Worm (Caenorhabditis elegans): ENCODE results near the gene F41E6.7.

DNA sequence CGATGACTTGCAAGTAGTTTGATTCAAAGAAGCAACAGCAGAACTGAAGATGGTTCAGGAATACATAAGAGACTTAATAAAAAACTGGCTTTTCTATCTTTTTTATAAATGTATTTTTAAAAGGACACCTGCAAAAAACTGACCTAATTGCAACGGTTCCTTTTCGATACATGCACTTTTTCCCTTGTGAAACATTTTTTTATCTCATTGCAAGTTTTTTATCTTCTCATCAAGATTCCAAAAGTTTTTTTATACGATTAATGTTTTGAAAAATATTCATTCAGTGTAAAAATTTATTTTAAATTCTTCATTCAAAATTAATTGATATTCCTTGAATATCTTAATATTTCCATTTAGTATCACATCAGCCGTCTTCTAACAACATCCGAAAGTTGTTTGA lies 36.5 kb upstream of the F41E6.7 start, which contains the start of gene oac-29:
- TF ChIP-seq lin-15B (tag; optimal IDR thresholded peaks at IDR 0.05) (no peak), lsy-2 (tag; optimal IDR thresholded peaks at IDR 0.05) (no peak), mep-1 (tag; optimal IDR thresholded peaks at IDR 0.05) (no peak), nhr-6 (tag; optimal IDR thresholded peaks at IDR 0.05) (no peak), unc-62 (GFP tag; optimal IDR thresholded peaks at IDR 0.05 in 1 of 2) (no peak), unc-62 (tag; optimal IDR thresholded peaks at IDR 0.05) (no peak), ceh-82 (tag; optimal IDR thresholded peaks at IDR 0.05) (no peak), snpc-4 (tag; optimal IDR thresholded peaks at IDR 0.05) (no peak), nhr-25 (tag; optimal IDR thresholded peaks at IDR 0.05; ENCODE audit: borderline replicate concordance, insufficient read depth) (no peak)
